Worm (Caenorhabditis elegans) whole organism, L3 larva: ENCODE results near the gene mtm-6.

Experiments used
- R02D3.7 ChIP-seq: fragments of 150-350 bp; optimal IDR thresholded peaks from 2 replicates; lab custom pipeline; 2014; ENCODE audit warnings: missing biosample characterization, missing genetic modification characterization
- ama-1 ChIP-seq: fragments of 150-350 bp; optimal IDR thresholded peaks from 2 replicates; lab custom pipeline; 2018
- ceh-16 ChIP-seq: sonication (generic microtip); optimal IDR thresholded peaks from 2 replicates; lab custom pipeline; 2017; ENCODE audit warnings: missing biosample characterization, missing genetic modification characterization
- ceh-28 ChIP-seq: fragments of 150-350 bp; optimal IDR thresholded peaks from 2 replicates; lab custom pipeline; 2014; ENCODE audit warnings: missing biosample characterization, missing genetic modification reagents, missing genetic modification characterization
- ceh-9 ChIP-seq: sonication (generic microtip); optimal IDR thresholded peaks from 2 replicates; lab custom pipeline; 2018; ENCODE audit warnings: missing biosample characterization, missing genetic modification characterization
- daf-12 ChIP-seq: fragments of 150-350 bp; optimal IDR thresholded peaks from 2 replicates; lab custom pipeline; 2014; ENCODE audit warnings: missing biosample characterization, missing genetic modification reagents, missing genetic modification characterization
- egl-27 ChIP-seq: sonication (generic microtip); optimal IDR thresholded peaks from 4 replicates; lab custom pipeline; 2017; ENCODE audit warnings: missing biosample characterization, missing genetic modification reagents, missing genetic modification characterization
- egl-5 ChIP-seq: fragments of 150-350 bp; optimal IDR thresholded peaks from 2 replicates; lab custom pipeline; 2017; ENCODE audit warnings: missing biosample characterization, missing genetic modification reagents, missing genetic modification characterization, inconsistent platforms
- elt-2 ChIP-seq: sonication (generic microtip); optimal IDR thresholded peaks from 2 replicates; lab custom pipeline; 2016; ENCODE audit warnings: missing genetic modification reagents, mild to moderate bottlenecking, missing genetic modification characterization, missing compliant biosample characterization
- elt-3 ChIP-seq, 3 experiments: fragments of 150-350 bp in 1 of 3; sonication (generic microtip) in 2 of 3; optimal IDR thresholded peaks; 2 replicates in 2 of 3; 4 replicates in 1 of 3; lab custom pipeline; 2014 to 2017; ENCODE audit warnings: missing biosample characterization in 3 of 3, missing genetic modification characterization in 3 of 3
- eor-1 ChIP-seq, 2 experiments: fragments of 150-350 bp; optimal IDR thresholded peaks; 2 replicates each; lab custom pipeline; 2014 to 2018; ENCODE audit warnings: missing biosample characterization in 2 of 2, missing genetic modification characterization in 2 of 2
- fkh-10 ChIP-seq: sonication (generic microtip); optimal IDR thresholded peaks from 2 replicates; lab custom pipeline; 2017; ENCODE audit warnings: missing biosample characterization, missing genetic modification reagents, missing genetic modification characterization
- fos-1 ChIP-seq: fragments of 150-350 bp; optimal IDR thresholded peaks from 2 replicates; lab custom pipeline; 2014; ENCODE audit warnings: missing biosample characterization, missing genetic modification characterization
- hmg-11 ChIP-seq: sonication (generic microtip); optimal IDR thresholded peaks from 2 replicates; lab custom pipeline; 2016; ENCODE audit warnings: missing genetic modification characterization, missing compliant biosample characterization
- jun-1 ChIP-seq: fragments of 150-350 bp; optimal IDR thresholded peaks from 2 replicates; lab custom pipeline; 2014; ENCODE audit warnings: missing biosample characterization, missing genetic modification reagents, missing genetic modification characterization
- lin-15B ChIP-seq: fragments of 150-350 bp; optimal IDR thresholded peaks from 2 replicates; lab custom pipeline; 2014; ENCODE audit warnings: missing biosample characterization, missing genetic modification characterization
- lin-39 ChIP-seq: fragments of 150-350 bp; optimal IDR thresholded peaks from 2 replicates; lab custom pipeline; 2018; ENCODE audit warnings: missing biosample characterization, missing genetic modification reagents, missing genetic modification characterization
- lsy-12 ChIP-seq: sonication (generic microtip); optimal IDR thresholded peaks from 2 replicates; lab custom pipeline; 2016; ENCODE audit warnings: mild to moderate bottlenecking, missing genetic modification characterization, missing compliant biosample characterization
- mml-1 ChIP-seq: fragments of 150-350 bp; sonication (generic microtip); optimal IDR thresholded peaks from 3 replicates; lab custom pipeline; 2014; ENCODE audit warnings: missing biosample characterization, missing genetic modification characterization
- nfya-1 ChIP-seq: sonication (generic microtip); optimal IDR thresholded peaks from 2 replicates; lab custom pipeline; 2017; ENCODE audit warnings: missing genetic modification characterization, mild to moderate bottlenecking, missing compliant biosample characterization, antibody characterized with exemption, moderate library complexity; ENCODE audit not compliant: insufficient read depth
- nhr-12 ChIP-seq: fragments of 150-350 bp; optimal IDR thresholded peaks from 2 replicates; lab custom pipeline; 2014; ENCODE audit warnings: missing biosample characterization, missing genetic modification characterization
- nhr-23 ChIP-seq: fragments of 150-350 bp; optimal IDR thresholded peaks from 2 replicates; lab custom pipeline; 2014; ENCODE audit warnings: missing biosample characterization, missing genetic modification reagents, missing genetic modification characterization
- nhr-25 ChIP-seq: sonication (generic microtip); optimal IDR thresholded peaks from 2 replicates; lab custom pipeline; 2017; ENCODE audit warnings: missing biosample characterization, missing genetic modification characterization
- nhr-28 ChIP-seq: fragments of 150-350 bp; optimal IDR thresholded peaks from 2 replicates; lab custom pipeline; 2014; ENCODE audit warnings: missing biosample characterization, missing genetic modification characterization
- nhr-43 ChIP-seq: sonication (generic microtip); optimal IDR thresholded peaks from 2 replicates; lab custom pipeline; 2016; ENCODE audit warnings: mild to moderate bottlenecking, missing genetic modification characterization, missing compliant biosample characterization; ENCODE audit not compliant: poor library complexity, severe bottlenecking
- nhr-67 ChIP-seq: fragments of 150-350 bp; optimal IDR thresholded peaks from 2 replicates; lab custom pipeline; 2014; ENCODE audit warnings: missing biosample characterization, missing genetic modification characterization
- nhr-76 ChIP-seq: fragments of 150-350 bp; sonication (generic microtip); optimal IDR thresholded peaks from 5 replicates; lab custom pipeline; 2014; ENCODE audit warnings: missing biosample characterization, missing genetic modification characterization
- nhr-77 ChIP-seq: fragments of 150-350 bp; optimal IDR thresholded peaks from 2 replicates; lab custom pipeline; 2014; ENCODE audit warnings: missing biosample characterization, missing genetic modification characterization
- pha-4 ChIP-seq: fragments of 150-350 bp; optimal IDR thresholded peaks from 2 replicates; lab custom pipeline; 2014; ENCODE audit warnings: missing biosample characterization, missing genetic modification reagents, missing genetic modification characterization
- pqm-1 ChIP-seq: fragments of 150-350 bp; optimal IDR thresholded peaks from 2 replicates; lab custom pipeline; 2017; ENCODE audit warnings: missing biosample characterization, missing genetic modification characterization, inconsistent platforms
- sea-2 ChIP-seq: fragments of 150-350 bp; sonication (generic microtip); optimal IDR thresholded peaks from 4 replicates; lab custom pipeline; 2014; ENCODE audit warnings: missing biosample characterization, missing genetic modification reagents, missing genetic modification characterization
- skn-1 ChIP-seq: fragments of 150-350 bp; optimal IDR thresholded peaks from 2 replicates; lab custom pipeline; 2014; ENCODE audit warnings: missing biosample characterization, missing genetic modification characterization
- snpc-4 ChIP-seq: fragments of 150-350 bp; optimal IDR thresholded peaks from 2 replicates; lab custom pipeline; 2014; ENCODE audit warnings: missing biosample characterization, missing genetic modification characterization
- tbx-2 ChIP-seq: sonication (generic microtip); optimal IDR thresholded peaks from 2 replicates; lab custom pipeline; 2016; ENCODE audit warnings: mild to moderate bottlenecking, missing genetic modification characterization, missing compliant biosample characterization
- unc-39 ChIP-seq: sonication (generic microtip); optimal IDR thresholded peaks from 4 replicates; lab custom pipeline; 2017; ENCODE audit warnings: missing biosample characterization, missing genetic modification characterization
- unc-62 ChIP-seq: fragments of 150-350 bp; sonication (generic microtip); optimal IDR thresholded peaks from 4 replicates; lab custom pipeline; 2014; ENCODE audit warnings: missing biosample characterization, missing genetic modification reagents, missing genetic modification characterization
- zag-1 ChIP-seq: fragments of 150-350 bp; optimal IDR thresholded peaks from 2 replicates; lab custom pipeline; 2014; ENCODE audit warnings: missing biosample characterization, missing genetic modification characterization

The mtm-6 gene

ce11 chrIII:13305537-13305936, 41.3 kb upstream of the mtm-6 start:
- TF ChIP-seq daf-12 (tag; lab: Kevin White, UChicago) (no peak), unc-39 (tag; lab: Kevin White, UChicago) (no peak), nhr-23 (tag; lab: Kevin White, UChicago) (no peak), nhr-77 (tag; lab: Kevin White, UChicago) (no peak), nhr-76 (tag; lab: Kevin White, UChicago) (no peak), sea-2 (GFP tag; lab: Kevin White, UChicago) (no peak), elt-3 (tag; optimal IDR thresholded peaks at IDR 0.05; lab: Kevin White, UChicago) (no peak), lsy-12 (no peak), ama-1 (lab: Kevin White, UChicago) (no peak), elt-2 (no peak), eor-1 (tag; optimal IDR thresholded peaks at IDR 0.05; lab: Kevin White, UChicago) (no peak), jun-1 (tag; lab: Kevin White, UChicago) (no peak), tbx-2 (tag; lab: Kevin White, UChicago) (no peak)

ce11 chrIII:13307107-13307506, 39.8 kb upstream of the mtm-6 start, which contains the start of the genes klp-19 and slc-36.1:
Gene klp-19 (minus strand): TSS chrIII:13307259.
Gene slc-36.1 (plus strand): TSS chrIII:13307502.
- TF ChIP-seq egl-5 (tag; lab: Kevin White, UChicago) (no peak), nhr-23 (tag; lab: Kevin White, UChicago) (peak; percentile 53), snpc-4 (tag; lab: Kevin White, UChicago) (peak; percentile 2), eor-1 (tag; optimal IDR thresholded peaks at IDR 0.05; lab: Kevin White, UChicago) (no peak), ceh-9 (tag; lab: Kevin White, UChicago) (no peak), lin-15B (tag; lab: Kevin White, UChicago) (peak; percentile 41), pha-4 (tag; lab: Kevin White, UChicago) (peak; percentile 64), ama-1 (lab: Kevin White, UChicago) (no peak), elt-2 (peak; percentile 0), nhr-43 (tag; lab: Kevin White, UChicago) (peak; percentile 7), hmg-11 (tag; lab: Kevin White, UChicago) (peak; percentile 72), zag-1 (tag; lab: Kevin White, UChicago) (no peak), nfya-1 (tag; lab: Kevin White, UChicago) (no peak)

ce11 chrIII:13310552-13310951, 36.3 kb upstream of the mtm-6 start:
- TF ChIP-seq fkh-10 (GFP tag; lab: Kevin White, UChicago), result no peak
- no peak for TF ChIP-seq zag-1 (tag; lab: Kevin White, UChicago)
- no peak for TF ChIP-seq ceh-16 (tag; lab: Kevin White, UChicago)
- peak; percentile 56 for TF ChIP-seq pqm-1 (tag; lab: Kevin White, UChicago)
- TF ChIP-seq jun-1 (tag; lab: Kevin White, UChicago), result no peak
- peak; percentile 32 for TF ChIP-seq elt-2
- peak; percentile 26 for TF ChIP-seq nhr-23 (tag; lab: Kevin White, UChicago)
- no peak for TF ChIP-seq nhr-28
- no peak for TF ChIP-seq nhr-43 (tag; lab: Kevin White, UChicago)
- TF ChIP-seq daf-12 (tag; lab: Kevin White, UChicago), result no peak
- TF ChIP-seq pha-4 (tag; lab: Kevin White, UChicago), result peak; percentile 67
- no peak for TF ChIP-seq ceh-9 (tag; lab: Kevin White, UChicago)
- TF ChIP-seq ama-1 (lab: Kevin White, UChicago), result no peak

ce11 chrIII:13313788-13314187, 33.1 kb upstream of the mtm-6 start, which contains the start of gene Y43F4B.10:
Gene Y43F4B.10 (plus strand): TSS chrIII:13314068.
- no peak for TF ChIP-seq mml-1
- TF ChIP-seq eor-1 (tag; optimal IDR thresholded peaks at IDR 0.05; lab: Kevin White, UChicago), result no peak
- TF ChIP-seq unc-62 (GFP tag; lab: Kevin White, UChicago), result no peak
- no peak for TF ChIP-seq skn-1
- TF ChIP-seq egl-27 (tag; lab: Kevin White, UChicago), result no peak
- peak; percentile 34 for TF ChIP-seq ceh-28 (tag; lab: Kevin White, UChicago)
- TF ChIP-seq nhr-25, result peak; percentile 16
- no peak for TF ChIP-seq nhr-67 (tag; lab: Kevin White, UChicago)
- no peak for TF ChIP-seq R02D3.7
- TF ChIP-seq lin-39, result no peak
- peak; percentile 69 for TF ChIP-seq pha-4 (tag; lab: Kevin White, UChicago)
- no peak for TF ChIP-seq elt-3 (tag; optimal IDR thresholded peaks at IDR 0.05; lab: Kevin White, UChicago)
- TF ChIP-seq unc-39 (tag; lab: Kevin White, UChicago), result no peak
- TF ChIP-seq ama-1 (lab: Kevin White, UChicago), result no peak
- no peak for TF ChIP-seq ceh-16 (tag; lab: Kevin White, UChicago)
- TF ChIP-seq nfya-1 (tag; lab: Kevin White, UChicago), result peak; percentile 55
- no peak for TF ChIP-seq hmg-11 (tag; lab: Kevin White, UChicago)
- no peak for TF ChIP-seq nhr-28
- TF ChIP-seq fos-1, result no peak
- TF ChIP-seq daf-12 (tag; lab: Kevin White, UChicago), result no peak
- peak; percentile 64 for TF ChIP-seq nhr-23 (tag; lab: Kevin White, UChicago)
- no peak for TF ChIP-seq tbx-2 (tag; lab: Kevin White, UChicago)
- TF ChIP-seq lin-15B (tag; lab: Kevin White, UChicago), result peak; percentile 46
- TF ChIP-seq nhr-12 (tag; lab: Kevin White, UChicago), result no peak
- TF ChIP-seq, all 47 proteins: peak for 6
